Fruit fly (Drosophila melanogaster): ENCODE results near the gene CG4607.
A peak's percentile ranks its signal among the peaks of the same experiment; 100 is the strongest.

The CG4607 gene

dm6 chrX:7082407-7082806 lies 13.2 kb downstream of the CG4607 start:
- TF ChIP-seq Pif1B (GFP tag; optimal IDR thresholded peaks at IDR 0.05) (no peak), CG4496 (GFP tag; IDR thresholded peaks at IDR 0.05) (no peak), CG14655 (GFP tag; optimal IDR thresholded peaks at IDR 0.05) (no peak), CG17806 (tag; optimal IDR thresholded peaks at IDR 0.05) (no peak), Ets98B (GFP tag; IDR thresholded peaks at IDR 0.05) (no peak), rn (GFP tag; IDR thresholded peaks at IDR 0.05) (no peak), CG10348 (GFP tag; IDR thresholded peaks at IDR 0.05) (no peak), CG8159 (tag; optimal IDR thresholded peaks at IDR 0.05) (no peak), CG12605 (GFP tag; IDR thresholded peaks at IDR 0.05) (no peak), Pif1A (GFP tag; optimal IDR thresholded peaks at IDR 0.05) (no peak), Snoo (tag; optimal IDR thresholded peaks at IDR 0.05) (no peak), D1 (tag; optimal IDR thresholded peaks at IDR 0.05) (no peak), CG8301 (tag; optimal IDR thresholded peaks at IDR 0.05) (no peak), fd96Ca (GFP tag; IDR thresholded peaks at IDR 0.05) (no peak), CG34367 (tag; optimal IDR thresholded peaks at IDR 0.05) (no peak), CG13204 (GFP tag; optimal IDR thresholded peaks at IDR 0.05) (no peak)

DNA sequence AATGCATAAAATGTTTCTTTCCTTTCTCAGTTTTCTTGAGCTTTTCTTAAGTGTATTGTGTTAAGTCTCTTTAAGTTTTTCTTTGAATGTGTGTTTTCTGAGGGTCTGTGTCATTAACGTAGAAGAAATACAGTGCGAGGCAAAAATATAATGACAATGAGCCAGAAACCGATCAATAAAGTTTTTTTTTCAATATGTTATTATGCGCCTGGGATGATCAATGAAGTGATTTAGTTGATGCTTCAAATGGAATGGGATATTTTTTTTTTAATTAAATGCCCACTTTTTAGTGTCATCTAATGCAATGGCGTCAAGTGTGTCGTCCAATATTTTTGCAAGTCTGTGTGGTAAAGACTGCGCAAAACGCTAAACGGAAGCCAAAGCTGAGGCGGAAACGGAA lies 17.3 kb downstream of the CG4607 start:
- no peak for TF ChIP-seq CG9948 (tag; optimal IDR thresholded peaks at IDR 0.05)
- no peak for TF ChIP-seq CG4496 (GFP tag; IDR thresholded peaks at IDR 0.05)
- TF ChIP-seq Pif1A (GFP tag; optimal IDR thresholded peaks at IDR 0.05) = peak; percentile 48
- no peak for TF ChIP-seq CG12605 (GFP tag; IDR thresholded peaks at IDR 0.05)
- no peak for TF ChIP-seq CG13204 (GFP tag; optimal IDR thresholded peaks at IDR 0.05)
- TF ChIP-seq gl (tag; optimal IDR thresholded peaks at IDR 0.05) = no peak
- peak; percentile 50; the same call in 1 of the 2 replicates for TF ChIP-seq CG32121 (GFP tag; IDR thresholded peaks at IDR 0.05)
- TF ChIP-seq Ets98B (GFP tag; IDR thresholded peaks at IDR 0.05) = no peak
- no peak for TF ChIP-seq CG10348 (GFP tag; IDR thresholded peaks at IDR 0.05)
- TF ChIP-seq CG8301 (tag; optimal IDR thresholded peaks at IDR 0.05) = peak; percentile 4
- TF ChIP-seq CG17806 (tag; optimal IDR thresholded peaks at IDR 0.05) = peak; percentile 39
- no peak for TF ChIP-seq CG15710 (tag; optimal IDR thresholded peaks at IDR 0.05)
- no peak for TF ChIP-seq CG14655 (GFP tag; optimal IDR thresholded peaks at IDR 0.05)
- no peak for TF ChIP-seq EcR (GFP tag; optimal IDR thresholded peaks at IDR 0.05)
- TF ChIP-seq D1 (tag; optimal IDR thresholded peaks at IDR 0.05) = no peak
- TF ChIP-seq fd96Ca (GFP tag; IDR thresholded peaks at IDR 0.05) = no peak
- no peak for TF ChIP-seq CG8159 (tag; optimal IDR thresholded peaks at IDR 0.05)

dm6 chrX:7091909-7092308 lies 22.7 kb downstream of the CG4607 start:
- TF ChIP-seq CG8301 (tag; optimal IDR thresholded peaks at IDR 0.05) (no peak), CG4496 (GFP tag; IDR thresholded peaks at IDR 0.05) (no peak), Snoo (tag; optimal IDR thresholded peaks at IDR 0.05) (no peak), fd96Ca (GFP tag; IDR thresholded peaks at IDR 0.05) (no peak), CG9948 (tag; optimal IDR thresholded peaks at IDR 0.05) (no peak), CG8159 (tag; optimal IDR thresholded peaks at IDR 0.05) (no peak), CG14655 (GFP tag; optimal IDR thresholded peaks at IDR 0.05) (no peak), Ets98B (GFP tag; IDR thresholded peaks at IDR 0.05) (no peak), CG13204 (GFP tag; optimal IDR thresholded peaks at IDR 0.05) (no peak), gl (tag; optimal IDR thresholded peaks at IDR 0.05) (no peak), CG32121 (GFP tag; IDR thresholded peaks at IDR 0.05) (no peak), CG10348 (GFP tag; IDR thresholded peaks at IDR 0.05) (no peak), CG34367 (tag; optimal IDR thresholded peaks at IDR 0.05) (no peak)

- TF ChIP-seq CG32121 (GFP tag; IDR thresholded peaks at IDR 0.05) = no peak
- TF ChIP-seq D1 (tag; optimal IDR thresholded peaks at IDR 0.05) = no peak
- TF ChIP-seq Snoo (tag; optimal IDR thresholded peaks at IDR 0.05) = no peak
- TF ChIP-seq CG12605 (GFP tag; IDR thresholded peaks at IDR 0.05) = no peak
- TF ChIP-seq CG34367 (tag; optimal IDR thresholded peaks at IDR 0.05) = no peak
- TF ChIP-seq EcR (GFP tag; optimal IDR thresholded peaks at IDR 0.05) = no peak
Measured at dm6 chrX:7094169-7094568, 25.0 kb downstream of the CG4607 start.

DNA sequence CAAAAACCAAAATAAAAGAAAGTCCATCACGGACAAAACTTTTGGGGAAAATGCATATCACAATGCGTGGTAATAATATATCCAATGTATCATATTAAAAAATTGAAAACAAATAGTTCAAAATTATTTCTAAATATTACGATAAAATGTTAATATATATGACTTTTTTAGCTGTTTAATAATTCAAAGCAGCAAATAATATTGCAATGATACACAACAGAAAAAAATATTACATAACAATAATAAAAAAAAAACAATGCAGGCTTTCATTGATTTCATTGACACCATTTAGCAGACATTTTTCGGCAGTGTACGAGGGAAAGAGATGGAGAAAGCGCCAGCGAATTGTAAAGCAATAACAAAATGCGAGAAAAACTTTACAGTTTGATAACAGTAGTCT lies 25.6 kb downstream of the CG4607 start:
- no peak for TF ChIP-seq CG8159 (tag; optimal IDR thresholded peaks at IDR 0.05)
- no peak for TF ChIP-seq CG12605 (GFP tag; IDR thresholded peaks at IDR 0.05)
- TF ChIP-seq EcR (GFP tag; optimal IDR thresholded peaks at IDR 0.05) = no peak
- no peak for TF ChIP-seq fd96Ca (GFP tag; IDR thresholded peaks at IDR 0.05)
- TF ChIP-seq CG17806 (tag; optimal IDR thresholded peaks at IDR 0.05) = no peak

DNA sequence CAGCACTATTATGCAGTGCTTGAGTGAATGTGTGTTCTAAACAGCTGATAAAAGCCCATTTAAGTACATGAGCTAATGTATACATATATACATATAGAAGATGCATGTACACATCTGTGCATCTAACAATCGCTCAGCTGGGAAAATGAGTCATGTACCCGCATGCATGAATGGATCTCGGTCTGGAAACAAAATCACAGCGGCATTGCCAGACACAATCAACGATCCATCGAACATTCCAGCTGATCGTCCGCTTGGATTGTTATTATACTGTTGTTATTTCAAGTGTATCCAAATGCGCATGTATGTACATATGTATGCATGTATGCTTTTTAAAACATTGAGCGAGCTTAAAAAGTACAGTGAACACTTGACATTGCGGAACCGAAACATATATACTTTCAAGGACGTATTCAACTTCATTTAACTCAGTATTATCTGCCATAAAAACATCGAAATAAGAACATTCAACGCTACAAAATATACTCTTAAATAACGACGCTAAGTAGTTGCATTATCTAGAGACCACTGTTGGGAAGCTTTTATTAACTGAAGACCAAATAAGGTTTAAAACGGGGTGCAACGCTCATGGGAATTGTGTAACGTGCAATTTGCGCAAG lies 26.2 kb downstream of the CG4607 start:
- TF ChIP-seq CG13204 (GFP tag; optimal IDR thresholded peaks at IDR 0.05) (peak; percentile 19), CG4496 (GFP tag; IDR thresholded peaks at IDR 0.05) (peak; percentile 90), Ets98B (GFP tag; IDR thresholded peaks at IDR 0.05) (peak; percentile 87), CG8301 (tag; optimal IDR thresholded peaks at IDR 0.05) (peak; percentile 69), CG10348 (GFP tag; IDR thresholded peaks at IDR 0.05) (0 out of 2 replicates have a peak, but pooled peaks have one; percentile 31), rn (GFP tag; IDR thresholded peaks at IDR 0.05) (0 out of 2 replicates have a peak, but pooled peaks have one; percentile 31), CG12605 (GFP tag; IDR thresholded peaks at IDR 0.05) (peak; percentile 70), CG34367 (tag; optimal IDR thresholded peaks at IDR 0.05) (peak; percentile 58), Pif1A (GFP tag; optimal IDR thresholded peaks at IDR 0.05) (peak; percentile 77), EcR (GFP tag; optimal IDR thresholded peaks at IDR 0.05) (no peak), gl (tag; optimal IDR thresholded peaks at IDR 0.05) (peak; percentile 19), Pif1B (GFP tag; optimal IDR thresholded peaks at IDR 0.05) (peak; percentile 68), CG15710 (tag; optimal IDR thresholded peaks at IDR 0.05) (peak; percentile 78), CG8159 (tag; optimal IDR thresholded peaks at IDR 0.05) (peak; percentile 77), D1 (tag; optimal IDR thresholded peaks at IDR 0.05) (no peak), CG14655 (GFP tag; optimal IDR thresholded peaks at IDR 0.05) (peak; percentile 71), Snoo (tag; optimal IDR thresholded peaks at IDR 0.05) (peak; percentile 84), CG32121 (GFP tag; IDR thresholded peaks at IDR 0.05) (peak; percentile 83; the same call in 1 of the 2 replicates), CG9948 (tag; optimal IDR thresholded peaks at IDR 0.05) (peak; percentile 67), fd96Ca (GFP tag; IDR thresholded peaks at IDR 0.05) (peak; percentile 84), CG17806 (tag; optimal IDR thresholded peaks at IDR 0.05) (peak; percentile 77)

Data from whole organism, pupa.